Fruit fly (Drosophila melanogaster): ENCODE measurements around the gene CG31810.

Gene CG31810

DNA sequence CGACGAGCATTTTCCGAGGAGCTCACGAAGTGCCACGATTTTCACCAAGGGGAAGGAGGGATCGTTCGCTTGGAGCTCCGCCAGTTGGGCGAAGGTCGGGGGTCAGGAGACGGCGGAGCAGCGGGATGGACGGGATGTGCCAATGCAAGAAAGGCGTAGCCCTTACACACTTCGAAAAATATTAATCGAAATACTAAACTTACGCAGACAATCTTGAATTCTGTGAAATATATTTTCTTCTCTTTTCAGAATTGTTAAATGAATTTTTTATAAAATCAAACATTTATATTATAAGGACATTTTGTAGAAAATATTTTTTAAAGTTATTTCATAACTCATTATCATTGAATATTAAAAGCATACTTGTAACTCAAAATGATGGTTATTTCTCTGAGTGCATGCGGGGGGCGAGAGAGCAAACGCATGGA lies 16.7 kb upstream of the CG31810 start (continued):
- TF ChIP-seq CG13424 (tag; optimal IDR thresholded peaks at IDR 0.05): peak; percentile 74
- TF ChIP-seq CG17829 (tag; optimal IDR thresholded peaks at IDR 0.05): peak; percentile 56
- peak; percentile 39; the same call in 1 of the 2 replicates for TF ChIP-seq CG9932 (GFP tag; IDR thresholded peaks at IDR 0.05)
- TF ChIP-seq CG18619 (GFP tag; optimal IDR thresholded peaks at IDR 0.05): peak; percentile 55
- peak; percentile 29; the same call in 1 of the 2 replicates for TF ChIP-seq E2f2 (GFP tag; IDR thresholded peaks at IDR 0.05)
- TF ChIP-seq CG13775 (GFP tag; optimal IDR thresholded peaks at IDR 0.05): peak; percentile 6
- peak; percentile 61 for TF ChIP-seq Oli (tag; optimal IDR thresholded peaks at IDR 0.05)
- peak; percentile 67 for TF ChIP-seq CG31441 (GFP tag; IDR thresholded peaks at IDR 0.05)
- TF ChIP-seq gsb-n (tag; optimal IDR thresholded peaks at IDR 0.05): peak; percentile 9
- TF ChIP-seq CG4854 (GFP tag; optimal IDR thresholded peaks at IDR 0.05): no peak
- peak; percentile 49 for TF ChIP-seq lab (GFP tag; optimal IDR thresholded peaks at IDR 0.05)
- 0 out of 2 replicates have a peak, but pooled peaks have one; percentile 13 for TF ChIP-seq Doc2 (GFP tag; IDR thresholded peaks at IDR 0.05)
- peak; percentile 49 for TF ChIP-seq CG17359 (tag; optimal IDR thresholded peaks at IDR 0.05)
- peak; percentile 23 for TF ChIP-seq org-1 (GFP tag; optimal IDR thresholded peaks at IDR 0.05)
- TF ChIP-seq CG12744 (GFP tag; optimal IDR thresholded peaks at IDR 0.05): no peak
- TF ChIP-seq PHDP (tag; optimal IDR thresholded peaks at IDR 0.05): peak; percentile 60
- TF ChIP-seq gcm (GFP tag; optimal IDR thresholded peaks at IDR 0.05): no peak
- peak; percentile 45 for TF ChIP-seq D19A (tag; optimal IDR thresholded peaks at IDR 0.05)
- no peak for TF ChIP-seq CG18476 (GFP tag; optimal IDR thresholded peaks at IDR 0.05)
- TF ChIP-seq CoRest (tag; optimal IDR thresholded peaks at IDR 0.05): peak; percentile 67
- TF ChIP-seq Dll (GFP tag; IDR thresholded peaks at IDR 0.05; ENCODE audit: partially characterized antibody): no peak
- TF ChIP-seq CG34376 (GFP tag; optimal IDR thresholded peaks at IDR 0.05): no peak
- TF ChIP-seq CG12659 (GFP tag; optimal IDR thresholded peaks at IDR 0.05): peak; percentile 57
- peak; percentile 76 for TF ChIP-seq CG7839 (tag; optimal IDR thresholded peaks at IDR 0.05)
- TF ChIP-seq CG7987 (GFP tag; optimal IDR thresholded peaks at IDR 0.05): no peak
- TF ChIP-seq Ets65A (GFP tag): peak; percentile 80
- no peak for TF ChIP-seq btn (GFP tag; optimal IDR thresholded peaks at IDR 0.05)
- TF ChIP-seq hb (GFP tag; IDR thresholded peaks at IDR 0.05; ENCODE audit: partially characterized antibody): no peak
- TF ChIP-seq kah (GFP tag; optimal IDR thresholded peaks at IDR 0.05): no peak
- TF ChIP-seq CG12391 (tag; optimal IDR thresholded peaks at IDR 0.05): peak; percentile 62
- TF ChIP-seq BtbVII (GFP tag; optimal IDR thresholded peaks at IDR 0.05): peak; percentile 17
- TF ChIP-seq vfl (GFP tag; optimal IDR thresholded peaks at IDR 0.05): no peak
- TF ChIP-seq CG12104 (GFP tag; optimal IDR thresholded peaks at IDR 0.05): no peak
- TF ChIP-seq unpg (GFP tag; optimal IDR thresholded peaks at IDR 0.05): peak; percentile 60
- no peak for TF ChIP-seq pfk (GFP tag; optimal IDR thresholded peaks at IDR 0.05)
- TF ChIP-seq Hand (GFP tag; optimal IDR thresholded peaks at IDR 0.05): no peak
- peak; percentile 19 for TF ChIP-seq Fer3 (tag; optimal IDR thresholded peaks at IDR 0.05)
- peak; percentile 34 for TF ChIP-seq Nf-YB (GFP tag; optimal IDR thresholded peaks at IDR 0.05)
- peak; percentile 29; the same call in 1 of the 2 replicates for TF ChIP-seq CG14667 (GFP tag; IDR thresholded peaks at IDR 0.05)
- TF ChIP-seq jigr1 (GFP tag; IDR thresholded peaks at IDR 0.05): 0 out of 3 replicates have a peak, but pooled peaks have one; percentile 40
- peak; percentile 74 for TF ChIP-seq CG7556 (GFP tag; optimal IDR thresholded peaks at IDR 0.05)
- TF ChIP-seq gem (tag; optimal IDR thresholded peaks at IDR 0.05): peak; percentile 76
- peak; percentile 37 for TF ChIP-seq CG8388 (GFP tag; optimal IDR thresholded peaks at IDR 0.05)
- TF ChIP-seq Ptx1 (GFP tag; IDR thresholded peaks at IDR 0.05): peak; percentile 72
- TF ChIP-seq CG11398 (GFP tag; optimal IDR thresholded peaks at IDR 0.05): no peak
- no peak for TF ChIP-seq hkb (optimal IDR thresholded peaks at IDR 0.05)
- peak; percentile 53; the same call in 1 of the 2 replicates for TF ChIP-seq hkb (GFP tag; IDR thresholded peaks at IDR 0.05)
- TF ChIP-seq CG4424 (GFP tag; optimal IDR thresholded peaks at IDR 0.05): peak; percentile 17
- peak; percentile 24 for TF ChIP-seq odd (GFP tag; optimal IDR thresholded peaks at IDR 0.05)
- peak in 1 of 2 experiments; percentile 32 for TF ChIP-seq eve (GFP tag; optimal IDR thresholded peaks at IDR 0.05)
